Worm (Caenorhabditis elegans) whole organism, early embryonic: Measurements from ENCODE around the gene ZK1010.12.

Experiments
- ama-1 ChIP-seq: fragments of 150-350 bp; optimal IDR thresholded peaks from 2 replicates; lab custom pipeline; 2014
- flt-1 ChIP-seq: fragments of 200-800 bp; sonication (Bioruptor generic); IDR thresholded peaks from 2 replicates; pipeline ENCODE4 v1.3.6; 2022; ENCODE audit warnings: missing genetic modification characterization, missing compliant biosample characterization

ce11 chrIII:13024281-13024680, 33.2 kb downstream of the ZK1010.12 start, which contains the start of gene cyp-13A12:
- TF ChIP-seq ama-1 (no peak), flt-1 (GFP tag; lab: Robert Waterston, UW) (no peak)
